Fruit fly (Drosophila melanogaster): ENCODE results near the gene Got2.

dm6 chr2L:1989278-1989918, 1.8 kb upstream of the Got2 start:
- TF ChIP-seq psq (optimal IDR thresholded peaks at IDR 0.05) = no peak
- TF ChIP-seq pan (optimal IDR thresholded peaks at IDR 0.05) = no peak
- TF ChIP-seq CG8478 (optimal IDR thresholded peaks at IDR 0.05) = no peak
